Worm (Caenorhabditis elegans) whole organism, L4/young adult: ENCODE results near the gene C33G8.13.

Experiments
- W03F9.2 ChIP-seq: fragments of 150-350 bp; optimal IDR thresholded peaks from 2 replicates; lab custom pipeline; 2014; ENCODE audit warnings: missing biosample characterization, missing genetic modification characterization
- him-1 ChIP-seq: sonication (generic microtip); optimal IDR thresholded peaks from 2 replicates; lab custom pipeline; 2016; ENCODE audit warnings: missing genotype, missing genetic modification reagents, missing genetic modification characterization, missing compliant biosample characterization

DNA sequence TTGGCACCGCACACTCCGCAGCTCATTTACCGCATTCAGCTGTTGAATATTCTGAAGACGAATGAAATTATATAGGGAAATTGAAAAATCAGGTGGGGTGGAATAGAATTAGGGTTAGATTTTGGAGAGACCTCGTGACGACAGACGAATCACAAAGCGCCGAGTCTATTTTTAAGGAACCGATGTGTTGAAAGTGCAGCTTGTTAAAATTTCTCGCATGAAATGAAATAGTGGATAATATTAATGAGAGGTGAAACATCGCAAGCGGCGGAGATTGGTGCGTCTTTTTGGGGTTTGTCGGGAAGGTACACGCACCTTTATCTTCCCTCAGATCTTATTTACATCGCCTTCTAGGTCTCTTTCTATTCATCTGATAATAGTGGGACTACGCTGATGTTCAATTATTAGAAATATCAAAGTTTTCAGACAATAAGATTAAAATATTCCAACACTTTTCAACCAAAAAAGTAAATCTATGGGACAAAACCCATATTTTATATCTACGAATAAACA, 26.1 kb downstream of the C33G8.13 start, which contains the start of gene nhr-140:
- TF ChIP-seq him-1 (tag; lab: Kevin White, UChicago): no peak
- TF ChIP-seq W03F9.2 (tag; lab: Kevin White, UChicago): no peak
